In the genomic region with DNA sequence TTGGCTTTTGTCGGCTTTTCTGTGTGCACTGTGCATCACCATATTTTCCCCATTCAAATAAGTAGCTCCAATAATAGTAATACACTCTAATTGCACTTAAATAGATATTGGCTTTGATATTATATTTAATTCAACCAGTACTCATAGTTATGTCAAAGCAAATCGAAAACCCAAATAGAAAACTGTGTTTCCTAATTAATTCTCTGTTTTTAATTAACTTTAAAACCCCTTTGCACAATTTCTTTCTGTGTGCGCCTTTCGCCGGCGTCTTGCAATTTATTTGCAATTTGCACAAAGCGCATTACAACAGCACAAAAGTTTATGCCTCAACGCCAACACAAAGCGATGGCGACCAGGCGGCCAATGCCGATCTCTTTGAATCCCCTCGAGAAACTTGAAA, we compare ENCODE assay signal across 4 fruit fly cellular contexts.
TF ChIP-seq lines count a peak whose summit lies in the region.

No protein-coding gene starts in this region.

- TF ChIP-seq CTCF in whole organism, embryonic (GFP tag; optimal IDR thresholded peaks at IDR 0.05; lab: Kevin White, UChicago): no peak

TF ChIP-seq in whole organism, embryonic, 481 proteins besides CTCF, POLR2A, EP300 and RAD21:
- TF ChIP-seq sens (GFP tag; lab: Kevin White, UChicago) (peak; percentile 40), CG12071 (GFP tag; optimal IDR thresholded peaks at IDR 0.05; lab: Kevin White, UChicago) (no peak), Drgx (GFP tag; IDR thresholded peaks at IDR 0.05; lab: Robert Waterston, UW) (peak; percentile 66; the same call in 1 of the 2 replicates), tll (GFP tag; optimal IDR thresholded peaks at IDR 0.05; lab: Kevin White, UChicago) (no peak), CG7963 (GFP tag; IDR thresholded peaks at IDR 0.05; lab: Robert Waterston, UW; ENCODE audit: partially characterized antibody) (no peak), CG32532 (GFP tag; IDR thresholded peaks at IDR 0.05; lab: Robert Waterston, UW) (no peak), nmo (GFP tag; optimal IDR thresholded peaks at IDR 0.05; lab: Kevin White, UChicago) (no peak)

TF ChIP-seq in whole organism, prepupa, 60 proteins besides CTCF, POLR2A, EP300 and RAD21 (continues in another document):
- TF ChIP-seq CG15336 (GFP tag; IDR thresholded peaks at IDR 0.05; lab: Robert Waterston, UW) (peak; percentile 81), ss (GFP tag; optimal IDR thresholded peaks at IDR 0.05; lab: Kevin White, UChicago) (no peak), Hr38 (GFP tag; optimal IDR thresholded peaks at IDR 0.05; lab: Kevin White, UChicago) (no peak), acj6 (GFP tag; optimal IDR thresholded peaks at IDR 0.05; lab: Kevin White, UChicago) (peak; percentile 43), OdsH (GFP tag; optimal IDR thresholded peaks at IDR 0.05; lab: Kevin White, UChicago) (peak; percentile 49), svp (GFP tag; lab: Kevin White, UChicago) (no peak), CG10631 (GFP tag; optimal IDR thresholded peaks at IDR 0.05; lab: Kevin White, UChicago) (peak; percentile 10), topi (GFP tag; optimal IDR thresholded peaks at IDR 0.05; lab: Kevin White, UChicago) (peak; percentile 8), CG9139 (GFP tag; optimal IDR thresholded peaks at IDR 0.05; lab: Kevin White, UChicago) (no peak), CG32006 (GFP tag; optimal IDR thresholded peaks at IDR 0.05; lab: Kevin White, UChicago) (peak; percentile 78), lz (GFP tag; optimal IDR thresholded peaks at IDR 0.05; lab: Kevin White, UChicago) (peak; percentile 16), CG11762 (GFP tag; optimal IDR thresholded peaks at IDR 0.05; lab: Kevin White, UChicago; ENCODE audit: insufficient read depth) (no peak), Ets96B (tag; optimal IDR thresholded peaks at IDR 0.05; lab: Kevin White, UChicago) (peak; percentile 14), cyc (GFP tag; optimal IDR thresholded peaks at IDR 0.05; lab: Kevin White, UChicago) (peak; percentile 10), Hr4 (GFP tag; optimal IDR thresholded peaks at IDR 0.05; lab: Kevin White, UChicago) (peak; percentile 83), fkh (GFP tag; optimal IDR thresholded peaks at IDR 0.05; lab: Kevin White, UChicago) (no peak), CG8632 (GFP tag; optimal IDR thresholded peaks at IDR 0.05; lab: Kevin White, UChicago) (peak; percentile 30), CG1621 (tag; optimal IDR thresholded peaks at IDR 0.05; lab: Kevin White, UChicago) (no peak), CG34406 (GFP tag; optimal IDR thresholded peaks at IDR 0.05; lab: Kevin White, UChicago) (peak; percentile 1), CG8319 (GFP tag; optimal IDR thresholded peaks at IDR 0.05; lab: Kevin White, UChicago) (no peak), salr (GFP tag; optimal IDR thresholded peaks at IDR 0.05; lab: Kevin White, UChicago) (peak in 1 of 2 experiments; percentile 44), Ets21C (GFP tag; optimal IDR thresholded peaks at IDR 0.05; lab: Kevin White, UChicago) (no peak), fd59A (GFP tag; optimal IDR thresholded peaks at IDR 0.05; lab: Kevin White, UChicago) (no peak), CG6163 (GFP tag; IDR thresholded peaks at IDR 0.05; lab: Robert Waterston, UW) (peak; percentile 46; the same call in 2 of the 3 replicates), dsx (GFP tag; optimal IDR thresholded peaks at IDR 0.05; lab: Kevin White, UChicago; ENCODE audit: poor library complexity, severe bottlenecking) (no peak), Eip75B (GFP tag; optimal IDR thresholded peaks at IDR 0.05; lab: Kevin White, UChicago) (no peak)

TF ChIP-seq in whole organism, pupa, 21 proteins besides CTCF, POLR2A, EP300 and RAD21:
- TF ChIP-seq rn (GFP tag; IDR thresholded peaks at IDR 0.05; lab: Robert Waterston, UW) (no peak), Ets98B (GFP tag; IDR thresholded peaks at IDR 0.05; lab: Robert Waterston, UW) (peak; percentile 73), gl (tag; optimal IDR thresholded peaks at IDR 0.05; lab: Kevin White, UChicago) (no peak), CG4496 (GFP tag; IDR thresholded peaks at IDR 0.05; lab: Robert Waterston, UW) (peak; percentile 58; the same call in 2 of the 3 replicates), CG34367 (tag; optimal IDR thresholded peaks at IDR 0.05; lab: Kevin White, UChicago) (no peak), CG14655 (GFP tag; optimal IDR thresholded peaks at IDR 0.05; lab: Kevin White, UChicago) (peak; percentile 47), CG8301 (tag; optimal IDR thresholded peaks at IDR 0.05; lab: Kevin White, UChicago) (peak; percentile 54), Pif1B (GFP tag; optimal IDR thresholded peaks at IDR 0.05; lab: Kevin White, UChicago) (peak; percentile 9), CG15710 (tag; optimal IDR thresholded peaks at IDR 0.05; lab: Kevin White, UChicago) (peak; percentile 4), Pif1A (GFP tag; optimal IDR thresholded peaks at IDR 0.05; lab: Kevin White, UChicago) (peak; percentile 46), Snoo (tag; optimal IDR thresholded peaks at IDR 0.05; lab: Kevin White, UChicago) (no peak), CG8159 (tag; optimal IDR thresholded peaks at IDR 0.05; lab: Kevin White, UChicago) (peak; percentile 40), CG17806 (tag; optimal IDR thresholded peaks at IDR 0.05; lab: Kevin White, UChicago) (peak; percentile 13)

TF ChIP-seq in whole organism, wandering third instar larva, 38 proteins besides CTCF, POLR2A, EP300 and RAD21:
- TF ChIP-seq ey (GFP tag; optimal IDR thresholded peaks at IDR 0.05; lab: Kevin White, UChicago) (peak; percentile 17), psq (GFP tag; optimal IDR thresholded peaks at IDR 0.05; lab: Kevin White, UChicago) (peak; percentile 9), fru (GFP tag; optimal IDR thresholded peaks at IDR 0.05; lab: Kevin White, UChicago) (peak; percentile 5), foxo (GFP tag; optimal IDR thresholded peaks at IDR 0.05; lab: Kevin White, UChicago) (peak in 1 of 2 experiments; percentile 2), Mio (GFP tag; optimal IDR thresholded peaks at IDR 0.05; lab: Kevin White, UChicago) (no peak), OdsH (GFP tag; optimal IDR thresholded peaks at IDR 0.05; lab: Kevin White, UChicago) (no peak)

Comparison
In these comparisons a context has a peak if more than half of its experiments do, and no peak if none do; other contexts are left out.
1. Of the 7 proteins assayed by ChIP-seq in both whole organism, embryonic and whole organism, prepupa: peak only in whole organism, embryonic: none; only in whole organism, prepupa: Gug, Lpt and Sox102F; in both: none; in neither: 4.